Worm (Caenorhabditis elegans) whole organism, young adult: ENCODE data around the gene oig-8.

Experiments used
- hlh-12 ChIP-seq: sonication (generic microtip); optimal IDR thresholded peaks from 2 replicates; lab custom pipeline; 2016; ENCODE audit warnings: missing genetic modification characterization, missing compliant biosample characterization

The oig-8 gene

DNA sequence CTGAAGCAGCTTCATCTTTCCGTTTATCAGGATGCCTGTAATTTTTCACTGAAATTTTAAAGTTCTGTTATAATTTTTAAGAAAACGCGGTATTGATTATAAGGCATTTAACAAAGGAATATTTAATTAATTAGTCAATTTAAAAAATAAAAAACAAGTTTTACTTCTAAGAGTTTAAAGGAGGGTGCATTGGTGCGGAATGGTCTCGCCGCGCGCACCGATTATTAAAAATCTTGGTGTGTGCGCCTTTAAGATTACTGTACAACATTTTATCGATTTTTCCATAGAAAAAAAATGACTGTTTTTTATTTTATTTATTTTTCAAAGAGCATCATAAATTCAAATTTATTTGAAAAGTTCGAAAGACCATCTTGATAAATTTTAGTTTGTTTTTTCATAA is 51.4 kb downstream of the oig-8 start (continued):
- no peak for TF ChIP-seq hlh-12 (tag; lab: Kevin White, UChicago)
